Worm (Caenorhabditis elegans) whole organism, L4 larva: Measurements from ENCODE around the gene dcr-1.

Source experiments
- daf-12 ChIP-seq: fragments of 150-350 bp; optimal IDR thresholded peaks from 2 replicates; lab custom pipeline; 2014; ENCODE audit warnings: missing biosample characterization, missing genetic modification reagents, missing genetic modification characterization
- daf-16 ChIP-seq, 3 experiments: sonication (generic microtip); optimal IDR thresholded peaks; 2 replicates each; lab custom pipeline; 2016 to 2017; ENCODE audit warnings: missing genetic modification characterization in 3 of 3, missing genetic modification reagents in 3 of 3, mild to moderate bottlenecking in 2 of 3, missing compliant biosample characterization in 2 of 3, missing biosample characterization in 1 of 3, moderate library complexity in 1 of 3
- daf-8 ChIP-seq: fragments of 200-800 bp; sonication (Bioruptor generic); IDR thresholded peaks from 2 replicates; pipeline ENCODE4 v1.3.6; 2022; ENCODE audit warnings: missing genetic modification characterization, missing compliant biosample characterization
- egl-27 ChIP-seq: sonication (generic microtip); optimal IDR thresholded peaks from 3 replicates; lab custom pipeline; 2017; ENCODE audit warnings: missing biosample characterization, missing genetic modification reagents, missing genetic modification characterization
- gei-8 ChIP-seq: fragments of 200-800 bp; sonication (Bioruptor generic); optimal IDR thresholded peaks from 2 replicates; lab custom pipeline; 2018; ENCODE audit warnings: mild to moderate bottlenecking, missing genetic modification characterization, missing compliant biosample characterization
- lin-1 ChIP-seq: fragments of 200-800 bp; sonication (Bioruptor generic); IDR thresholded peaks from 2 replicates; pipeline ENCODE4 v1.3.6; 2022; ENCODE audit warnings: missing genetic modification reagents, missing genetic modification characterization, missing compliant biosample characterization
- lin-13 ChIP-seq: fragments of 150-350 bp; optimal IDR thresholded peaks from 2 replicates; lab custom pipeline; 2014; ENCODE audit warnings: missing biosample characterization, missing genetic modification reagents, missing genetic modification characterization
- nhr-111 ChIP-seq: fragments of 200-800 bp; sonication (Bioruptor generic); optimal IDR thresholded peaks from 2 replicates; lab custom pipeline; 2018; ENCODE audit warnings: mild to moderate bottlenecking, missing genetic modification characterization, missing compliant biosample characterization
- nhr-25 ChIP-seq: sonication (generic microtip); optimal IDR thresholded peaks from 2 replicates; lab custom pipeline; 2017; ENCODE audit warnings: missing genetic modification characterization, mild to moderate bottlenecking, missing compliant biosample characterization, antibody characterized with exemption, moderate library complexity, borderline replicate concordance; ENCODE audit not compliant: insufficient read depth

ce11 chrIII:8067798-8068197, 12.3 kb downstream of the dcr-1 start:
- TF ChIP-seq daf-12 (no peak), daf-8 (no peak), nhr-25 (tag; lab: Kevin White, UChicago) (no peak), lin-13 (GFP tag; lab: Kevin White, UChicago) (no peak), egl-27 (tag; lab: Kevin White, UChicago) (no peak), daf-16 (GFP tag; optimal IDR thresholded peaks at IDR 0.05; lab: Kevin White, UChicago) (no peak), daf-16 (tag; optimal IDR thresholded peaks at IDR 0.05; lab: Kevin White, UChicago) (no peak), gei-8 (GFP tag; lab: Kevin White, UChicago) (no peak), lin-1 (GFP tag; lab: Robert Waterston, UW) (no peak), nhr-111 (GFP tag; lab: Kevin White, UChicago) (no peak)
